Worm (Caenorhabditis elegans) whole organism, young adult: Measurements from ENCODE around the gene T21D12.11.

ENCODE experiments used
- F37B4.10 ChIP-seq: fragments of 200-800 bp; sonication (Bioruptor generic); IDR thresholded peaks from 2 replicates; pipeline ENCODE4 v1.3.6; 2022; ENCODE audit warnings: missing genetic modification characterization, missing compliant biosample characterization
- F55B11.4 ChIP-seq: sonication (generic microtip); optimal IDR thresholded peaks from 2 replicates; lab custom pipeline; 2016; ENCODE audit warnings: missing compliant biosample characterization, missing genetic modification characterization, borderline replicate concordance; ENCODE audit not compliant: insufficient read depth
- T07F8.4 ChIP-seq: sonication (generic microtip); optimal IDR thresholded peaks from 2 replicates; lab custom pipeline; 2016; ENCODE audit warnings: mild to moderate bottlenecking, missing genetic modification characterization, moderate library complexity, missing compliant biosample characterization
- Y53G8AR.9 ChIP-seq: fragments of 200-800 bp; sonication (Bioruptor generic); conservative IDR thresholded peaks from 2 replicates; pipeline ENCODE4 v1.3.6; 2022; ENCODE audit warnings: missing genetic modification reagents, missing genetic modification characterization, missing compliant biosample characterization
- dox-1 ChIP-seq: fragments of 200-800 bp; sonication (Bioruptor generic); IDR thresholded peaks from 2 replicates; pipeline ENCODE4 v1.3.6; 2022; ENCODE audit warnings: missing genetic modification reagents, missing genetic modification characterization, missing compliant biosample characterization
- ets-4 ChIP-seq: fragments of 200-800 bp; sonication (Bioruptor generic); optimal IDR thresholded peaks from 2 replicates; lab custom pipeline; 2018; ENCODE audit warnings: mild to moderate bottlenecking, missing genetic modification characterization, missing compliant biosample characterization
- lin-40 ChIP-seq: sonication (generic microtip); optimal IDR thresholded peaks from 2 replicates; lab custom pipeline; 2016; ENCODE audit warnings: missing genetic modification characterization, mild to moderate bottlenecking, missing compliant biosample characterization, missing genotype, missing genetic modification reagents
- madf-8 ChIP-seq: fragments of 200-800 bp; sonication (Bioruptor generic); conservative IDR thresholded peaks from 2 replicates; pipeline ENCODE4 v1.3.6; 2022; ENCODE audit warnings: missing genetic modification reagents, missing genetic modification characterization, missing compliant biosample characterization
- mxl-1 ChIP-seq: sonication (generic microtip); optimal IDR thresholded peaks from 2 replicates; lab custom pipeline; 2016; ENCODE audit warnings: missing genetic modification characterization, missing compliant biosample characterization
- rpc-1 ChIP-seq, 2 experiments: fragments of 150-350 bp in 1 of 2; sonication (generic microtip) in 1 of 2; optimal IDR thresholded peaks; 2 replicates each; lab custom pipeline; 2014 to 2018; ENCODE audit warnings: missing biosample characterization in 1 of 2, missing genetic modification characterization in 1 of 2, missing genetic modification reagents in 1 of 2, missing genotype in 1 of 2
- somi-1 ChIP-seq: fragments of 200-800 bp; sonication (Bioruptor generic); optimal IDR thresholded peaks from 2 replicates; lab custom pipeline; 2018; ENCODE audit warnings: mild to moderate bottlenecking, missing genetic modification characterization, missing compliant biosample characterization
- xnd-1 ChIP-seq: sonication (generic microtip); optimal IDR thresholded peaks from 2 replicates; lab custom pipeline; 2016; ENCODE audit warnings: missing genotype, missing genetic modification reagents, missing genetic modification characterization, missing compliant biosample characterization
- ztf-25 ChIP-seq: fragments of 200-800 bp; sonication (Bioruptor generic); IDR thresholded peaks from 2 replicates; pipeline ENCODE4 v1.3.6; 2022; ENCODE audit warnings: missing genetic modification reagents, missing genetic modification characterization, missing compliant biosample characterization
- ztf-26 ChIP-seq: sonication (generic microtip); optimal IDR thresholded peaks from 2 replicates; lab custom pipeline; 2017; ENCODE audit warnings: missing genetic modification characterization, missing compliant biosample characterization

DNA sequence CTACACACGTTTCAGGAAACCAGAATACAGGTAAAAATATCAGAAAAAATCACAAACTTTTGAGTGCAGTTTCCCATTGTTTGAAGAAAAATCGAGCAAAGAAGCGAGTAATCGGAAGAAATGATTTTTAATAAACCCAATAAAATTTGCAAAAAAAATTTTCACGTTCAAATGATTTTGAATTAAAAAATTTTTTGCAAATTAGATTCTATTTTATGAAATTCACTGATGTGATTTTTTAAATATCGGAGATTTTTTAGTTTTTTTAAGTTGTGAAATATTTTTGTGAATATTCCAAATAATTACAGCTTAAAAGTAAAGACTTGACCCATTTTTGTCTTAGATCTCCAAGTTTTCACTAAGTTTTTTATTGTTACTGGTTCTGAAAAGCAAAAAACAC is 29.0 kb downstream of the T21D12.11 start, which contains the start of gene pnp-1:
- no peak for TF ChIP-seq F55B11.4 (tag; lab: Kevin White, UChicago)
- no peak for TF ChIP-seq madf-8 (GFP tag; lab: Robert Waterston, UW)
- no peak for TF ChIP-seq mxl-1
- no peak for TF ChIP-seq dox-1 (GFP tag; lab: Robert Waterston, UW)
- TF ChIP-seq rpc-1 (optimal IDR thresholded peaks at IDR 0.05; lab: Kevin White, UChicago), result no peak
- no peak for TF ChIP-seq rpc-1 (tag; optimal IDR thresholded peaks at IDR 0.05; lab: Kevin White, UChicago)
- TF ChIP-seq ztf-26, result no peak
- no peak for TF ChIP-seq ets-4
- no peak for TF ChIP-seq somi-1
- TF ChIP-seq T07F8.4, result no peak
- TF ChIP-seq F37B4.10, result no peak
- TF ChIP-seq ztf-25 (GFP tag; lab: Robert Waterston, UW), result no peak
- TF ChIP-seq xnd-1, result no peak
- no peak for TF ChIP-seq Y53G8AR.9 (GFP tag; lab: Robert Waterston, UW)
- no peak for TF ChIP-seq lin-40 (tag; lab: Kevin White, UChicago)
